Fruit fly (Drosophila melanogaster) whole organism: ENCODE results near the gene Or82a.

ENCODE experiments used
- CG8478 ChIP-seq: fragments of >200 bp; optimal IDR thresholded peaks from 2 replicates; lab custom pipeline; 2018; ENCODE audit warnings: inconsistent platforms
- Dll ChIP-seq: fragments of >200 bp; optimal IDR thresholded peaks from 2 replicates; lab custom pipeline; 2017
- EcR ChIP-seq, 2 experiments: fragments of >200 bp; optimal IDR thresholded peaks; 2 replicates each; lab custom pipeline; 2017; ENCODE audit warnings: missing biosample characterization in 2 of 2, missing genetic modification characterization in 2 of 2, missing genetic modification reagents in 2 of 2
- psq ChIP-seq: fragments of >200 bp; optimal IDR thresholded peaks from 2 replicates; lab custom pipeline; 2017
- usp ChIP-seq: fragments of >200 bp; optimal IDR thresholded peaks from 2 replicates; lab custom pipeline; 2017; ENCODE audit warnings: missing biosample characterization, missing genetic modification characterization, mixed read lengths

DNA sequence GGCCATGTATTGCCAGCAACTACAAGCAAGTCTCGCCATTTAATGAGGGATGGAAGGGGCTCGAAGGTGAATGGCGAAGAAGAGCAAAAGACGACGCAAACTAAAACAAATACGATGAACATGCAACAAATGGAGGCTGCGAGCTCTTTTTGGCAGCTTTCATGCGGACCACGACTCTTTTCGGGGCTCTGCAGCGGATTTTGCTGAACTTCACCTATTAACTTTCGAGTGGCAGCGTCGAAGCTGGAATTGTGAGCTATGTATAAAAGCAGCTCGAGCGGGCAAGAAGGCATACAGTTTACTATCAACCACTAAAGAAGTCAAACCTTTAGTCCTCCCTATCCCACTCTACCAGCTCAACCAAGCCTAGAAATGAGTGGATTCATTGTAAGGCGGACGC, 2.4 kb upstream of the Or82a start, which contains the start of gene TwdlV:
- TF ChIP-seq usp (GFP tag; lab: Kevin White, UChicago) (no peak), CG8478 (lab: Kevin White, UChicago) (no peak), EcR (GFP tag; optimal IDR thresholded peaks at IDR 0.05; lab: Kevin White, UChicago) (no peak), Dll (lab: Kevin White, UChicago) (no peak), psq (lab: Kevin White, UChicago) (no peak)
